Worm (Caenorhabditis elegans): Measurements from ENCODE around the gene npr-24.

The npr-24 gene

ce11 chrX:17516461-17516860 lies 29.8 kb upstream of the npr-24 start:
- TF ChIP-seq nhr-77 (tag; optimal IDR thresholded peaks at IDR 0.05) (no peak), dmd-6 (GFP tag; IDR thresholded peaks at IDR 0.05) (no peak), ces-1 (GFP tag; optimal IDR thresholded peaks at IDR 0.05) (no peak), unc-62 (GFP tag; optimal IDR thresholded peaks at IDR 0.05 in 1 of 2) (peak in 1 of 2 experiments; percentile 96), unc-62 (tag; optimal IDR thresholded peaks at IDR 0.05) (no peak)

- TF ChIP-seq hlh-11 (tag; optimal IDR thresholded peaks at IDR 0.05): peak; percentile 28
- no peak for TF ChIP-seq unc-39 (tag; optimal IDR thresholded peaks at IDR 0.05)
- 0 out of 2 replicates have a peak, but pooled peaks have one; percentile 17 for TF ChIP-seq arid-1 (GFP tag; conservative IDR thresholded peaks at IDR 0.05)
- peak in 1 of 2 experiments; percentile 22 for TF ChIP-seq unc-62 (GFP tag; optimal IDR thresholded peaks at IDR 0.05 in 1 of 2)
- no peak for TF ChIP-seq unc-62 (tag; optimal IDR thresholded peaks at IDR 0.05)
- TF ChIP-seq F10B5.3 (tag; optimal IDR thresholded peaks at IDR 0.05): no peak
- TF ChIP-seq aha-1 (tag): peak; percentile 26
- TF ChIP-seq mdl-1 (tag; optimal IDR thresholded peaks at IDR 0.05): peak in 1 of 2 experiments; percentile 48
- no peak for TF ChIP-seq nhr-76 (tag; optimal IDR thresholded peaks at IDR 0.05)
- TF ChIP-seq mep-1 (tag; optimal IDR thresholded peaks at IDR 0.05): peak; percentile 34
- no peak for TF ChIP-seq nhr-25 (tag; optimal IDR thresholded peaks at IDR 0.05; ENCODE audit: borderline replicate concordance, insufficient read depth)
- peak; percentile 48 for TF ChIP-seq hlh-30 (tag; optimal IDR thresholded peaks at IDR 0.05; ENCODE audit: insufficient read depth)
- TF ChIP-seq dpl-1 (GFP tag; optimal IDR thresholded peaks at IDR 0.05): no peak
- TF ChIP-seq lsy-2 (tag; optimal IDR thresholded peaks at IDR 0.05): no peak
- no peak for TF ChIP-seq mdt-29 (GFP tag; IDR thresholded peaks at IDR 0.05)
- TF ChIP-seq cey-2 (tag; optimal IDR thresholded peaks at IDR 0.05; ENCODE audit: borderline replicate concordance, insufficient read depth): no peak
- TF ChIP-seq F44E2.7 (GFP tag; IDR thresholded peaks at IDR 0.05): no peak
- TF ChIP-seq set-16 (GFP tag; IDR thresholded peaks at IDR 0.05): no peak
- TF ChIP-seq nhr-6 (tag; optimal IDR thresholded peaks at IDR 0.05): peak; percentile 18
- peak; percentile 85 for TF ChIP-seq nhr-28 (tag; optimal IDR thresholded peaks at IDR 0.05)
Observed at ce11 chrX:17515207-17515902, 28.7 kb upstream of the npr-24 start.

ce11 chrX:17514422-17514821 lies 27.8 kb upstream of the npr-24 start:
- no peak for TF ChIP-seq saeg-2 (GFP tag; IDR thresholded peaks at IDR 0.05)
- no peak for TF ChIP-seq sdz-12 (GFP tag; optimal IDR thresholded peaks at IDR 0.05)
- no peak for TF ChIP-seq dmd-9 (GFP tag; IDR thresholded peaks at IDR 0.05)
- TF ChIP-seq zfp-2 (tag; optimal IDR thresholded peaks at IDR 0.05): no peak
- no peak for TF ChIP-seq ZK546.5 (tag; optimal IDR thresholded peaks at IDR 0.05)
- peak; percentile 22 for TF ChIP-seq nhr-28 (tag; optimal IDR thresholded peaks at IDR 0.05)
- no peak for TF ChIP-seq nhr-237 (tag; optimal IDR thresholded peaks at IDR 0.05)
- TF ChIP-seq nhr-42 (GFP tag; IDR thresholded peaks at IDR 0.05): 0 out of 2 replicates have a peak, but pooled peaks have one; percentile 31
- TF ChIP-seq duxl-1 (tag; optimal IDR thresholded peaks at IDR 0.05; ENCODE audit: poor library complexity): no peak
- 0 out of 2 replicates have a peak, but pooled peaks have one; percentile 15 for TF ChIP-seq ctbp-1 (GFP tag; IDR thresholded peaks at IDR 0.05)
- no peak for TF ChIP-seq daf-19 (GFP tag; conservative IDR thresholded peaks at IDR 0.05)
- TF ChIP-seq cey-2 (tag; optimal IDR thresholded peaks at IDR 0.05; ENCODE audit: borderline replicate concordance, insufficient read depth): no peak
- TF ChIP-seq hif-1 (tag; optimal IDR thresholded peaks at IDR 0.05): no peak
- no peak for TF ChIP-seq Y105C5A.15 (GFP tag; IDR thresholded peaks at IDR 0.05)
- no peak for TF ChIP-seq lin-1 (GFP tag; IDR thresholded peaks at IDR 0.05)

All from whole organism, L4 larva.